Worm (Caenorhabditis elegans) whole organism, L1 larva: ENCODE measurements around the gene laf-1.

ENCODE experiments used
- alr-1 ChIP-seq: fragments of 200-800 bp; sonication (Bioruptor generic); optimal IDR thresholded peaks from 2 replicates; lab custom pipeline; 2018; ENCODE audit warnings: borderline replicate concordance, mild to moderate bottlenecking, missing genetic modification characterization, missing compliant biosample characterization
- aly-2 ChIP-seq: fragments of 150-350 bp; optimal IDR thresholded peaks from 2 replicates; lab custom pipeline; 2014; ENCODE audit warnings: missing biosample characterization, missing genetic modification characterization
- ama-1 ChIP-seq: fragments of 150-350 bp; optimal IDR thresholded peaks from 2 replicates; lab custom pipeline; 2014
- ceh-88 ChIP-seq: fragments of 200-800 bp; sonication (Bioruptor generic); IDR thresholded peaks from 2 replicates; pipeline ENCODE4 v1.3.6; 2022; ENCODE audit warnings: missing genetic modification characterization, missing compliant biosample characterization
- ceh-90 ChIP-seq: sonication (generic microtip); optimal IDR thresholded peaks from 2 replicates; lab custom pipeline; 2016; ENCODE audit warnings: missing genetic modification characterization, missing compliant biosample characterization
- dsc-1 ChIP-seq: sonication (generic microtip); optimal IDR thresholded peaks from 2 replicates; lab custom pipeline; 2016; ENCODE audit warnings: mild to moderate bottlenecking, missing genetic modification characterization, missing compliant biosample characterization
- efl-1 ChIP-seq, 4 experiments: fragments of 150-350 bp; optimal IDR thresholded peaks in 3 of 4; peaks in 1 of 4; 1 replicate in 1 of 4; 2 replicates in 3 of 4; lab custom pipeline; 2014; ENCODE audit warnings: missing biosample characterization in 2 of 4, missing genetic modification characterization in 2 of 4, missing genetic modification reagents in 2 of 4
- efl-3 ChIP-seq: fragments of 200-800 bp; sonication (Bioruptor generic); optimal IDR thresholded peaks from 2 replicates; lab custom pipeline; 2018; ENCODE audit warnings: mild to moderate bottlenecking, missing genetic modification characterization, missing compliant biosample characterization
- elt-2 ChIP-seq: sonication (generic microtip); optimal IDR thresholded peaks from 2 replicates; lab custom pipeline; 2016; ENCODE audit warnings: missing genetic modification characterization, mild to moderate bottlenecking, inconsistent platforms, missing compliant biosample characterization, missing genetic modification reagents
- fkh-10 ChIP-seq: sonication (generic microtip); optimal IDR thresholded peaks from 2 replicates; lab custom pipeline; 2017; ENCODE audit warnings: missing biosample characterization, missing genetic modification reagents, missing genetic modification characterization
- fos-1 ChIP-seq: fragments of 150-350 bp; optimal IDR thresholded peaks from 2 replicates; lab custom pipeline; 2014; ENCODE audit warnings: missing biosample characterization, missing genetic modification characterization
- lin-35 ChIP-seq, 2 experiments: fragments of 150-350 bp; optimal IDR thresholded peaks; 2 replicates each; lab custom pipeline; 2014; ENCODE audit warnings: missing biosample characterization in 2 of 2, missing genetic modification characterization in 2 of 2, missing genetic modification reagents in 2 of 2
- mab-9 ChIP-seq: fragments of 200-800 bp; sonication (Bioruptor generic); IDR thresholded peaks from 2 replicates; pipeline ENCODE4 v1.3.6; 2022; ENCODE audit warnings: missing genetic modification reagents, missing genetic modification characterization, missing compliant biosample characterization
- mep-1 ChIP-seq: fragments of 150-350 bp; optimal IDR thresholded peaks from 2 replicates; lab custom pipeline; 2014; ENCODE audit warnings: missing biosample characterization, missing genetic modification characterization
- nhr-19 ChIP-seq: fragments of 200-800 bp; sonication (Bioruptor generic); conservative IDR thresholded peaks from 2 replicates; pipeline ENCODE4 v1.3.6; 2022; ENCODE audit warnings: missing genetic modification characterization, missing compliant biosample characterization
- nhr-20 ChIP-seq: sonication (generic microtip); optimal IDR thresholded peaks from 2 replicates; lab custom pipeline; 2016; ENCODE audit warnings: mild to moderate bottlenecking, missing genetic modification characterization, missing compliant biosample characterization
- nhr-237 ChIP-seq: fragments of 150-350 bp; optimal IDR thresholded peaks from 2 replicates; lab custom pipeline; 2014; ENCODE audit warnings: missing biosample characterization, missing genetic modification characterization
- nhr-28 ChIP-seq: fragments of 150-350 bp; optimal IDR thresholded peaks from 2 replicates; lab custom pipeline; 2014; ENCODE audit warnings: missing biosample characterization, missing genetic modification characterization
- nhr-76 ChIP-seq: sonication (generic microtip); optimal IDR thresholded peaks from 2 replicates; lab custom pipeline; 2017; ENCODE audit warnings: missing biosample characterization, missing genetic modification characterization
- nhr-77 ChIP-seq: fragments of 150-350 bp; optimal IDR thresholded peaks from 2 replicates; lab custom pipeline; 2014; ENCODE audit warnings: missing biosample characterization, missing genetic modification characterization
- nhr-85 ChIP-seq: sonication (generic microtip); peaks from one replicate; lab custom pipeline; 2016; ENCODE audit warnings: missing genetic modification characterization, inconsistent platforms, missing compliant biosample characterization
- pqm-1 ChIP-seq: sonication (generic microtip); optimal IDR thresholded peaks from 3 replicates; lab custom pipeline; 2017; ENCODE audit warnings: missing biosample characterization, missing genetic modification characterization
- sptf-1 ChIP-seq: fragments of 150-350 bp; optimal IDR thresholded peaks from 2 replicates; lab custom pipeline; 2014; ENCODE audit warnings: missing biosample characterization, missing genetic modification characterization
- sup-37 ChIP-seq: fragments of 200-800 bp; sonication (Bioruptor generic); optimal IDR thresholded peaks from 2 replicates; lab custom pipeline; 2018; ENCODE audit warnings: mild to moderate bottlenecking, missing genetic modification characterization, missing compliant biosample characterization
- tlp-1 ChIP-seq: fragments of 150-350 bp; optimal IDR thresholded peaks from 2 replicates; lab custom pipeline; 2014; ENCODE audit warnings: missing biosample characterization, missing genetic modification characterization
- unc-130 ChIP-seq: fragments of 150-350 bp; optimal IDR thresholded peaks from 2 replicates; lab custom pipeline; 2017; ENCODE audit warnings: missing biosample characterization, missing genetic modification characterization, inconsistent platforms
- unc-62 ChIP-seq: fragments of 150-350 bp; optimal IDR thresholded peaks from 2 replicates; lab custom pipeline; 2014; ENCODE audit warnings: missing biosample characterization, missing genetic modification reagents, missing genetic modification characterization
- unc-86 ChIP-seq: sonication (generic microtip); optimal IDR thresholded peaks from 2 replicates; lab custom pipeline; 2016; ENCODE audit warnings: missing genetic modification characterization, missing compliant biosample characterization
- unc-98 ChIP-seq: fragments of 200-800 bp; sonication (Bioruptor generic); IDR thresholded peaks from 2 replicates; pipeline ENCODE4 v1.3.6; 2022; ENCODE audit warnings: missing genetic modification characterization, missing compliant biosample characterization
- zag-1 ChIP-seq: fragments of 150-350 bp; optimal IDR thresholded peaks from 2 replicates; lab custom pipeline; 2014; ENCODE audit warnings: missing biosample characterization, missing genetic modification characterization
- ztf-11 ChIP-seq, 2 experiments: sonication (generic microtip); optimal IDR thresholded peaks; 2 replicates each; lab custom pipeline; 2016 to 2017; ENCODE audit warnings: missing genetic modification characterization in 2 of 2, missing biosample characterization in 1 of 2, missing compliant biosample characterization in 1 of 2

Gene laf-1

DNA sequence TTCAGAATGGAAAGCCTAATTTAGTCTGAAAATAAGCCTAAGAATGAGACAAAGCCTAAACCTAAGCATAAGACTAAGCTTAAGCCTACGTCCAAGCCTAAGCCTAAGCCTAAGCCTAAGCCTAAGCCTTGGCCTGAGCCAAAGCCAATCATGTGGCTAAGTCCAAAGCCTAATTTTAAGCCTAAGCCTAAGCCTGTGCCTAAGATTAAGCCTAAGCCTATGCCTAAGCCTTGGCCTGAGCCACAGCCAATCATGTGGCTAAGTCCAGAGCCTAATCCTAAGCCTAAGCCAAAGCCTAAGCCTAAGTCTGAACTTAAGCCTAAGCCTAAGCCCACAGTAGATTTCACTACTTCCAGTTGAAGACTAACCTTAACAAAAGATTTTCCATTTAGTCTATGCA lies 21.4 kb downstream of the laf-1 start:
- TF ChIP-seq lin-35 (GFP tag; optimal IDR thresholded peaks at IDR 0.05; lab: Kevin White, UChicago) (no peak), sptf-1 (no peak), unc-130 (tag; lab: Kevin White, UChicago) (no peak), mab-9 (GFP tag; lab: Robert Waterston, UW) (no peak), mep-1 (tag; lab: Kevin White, UChicago) (no peak), ceh-90 (tag; lab: Kevin White, UChicago) (no peak), elt-2 (no peak), ama-1 (no peak), sup-37 (no peak), nhr-20 (no peak), unc-62 (no peak), fos-1 (tag; lab: Kevin White, UChicago) (no peak), nhr-76 (tag; lab: Kevin White, UChicago) (no peak)

DNA sequence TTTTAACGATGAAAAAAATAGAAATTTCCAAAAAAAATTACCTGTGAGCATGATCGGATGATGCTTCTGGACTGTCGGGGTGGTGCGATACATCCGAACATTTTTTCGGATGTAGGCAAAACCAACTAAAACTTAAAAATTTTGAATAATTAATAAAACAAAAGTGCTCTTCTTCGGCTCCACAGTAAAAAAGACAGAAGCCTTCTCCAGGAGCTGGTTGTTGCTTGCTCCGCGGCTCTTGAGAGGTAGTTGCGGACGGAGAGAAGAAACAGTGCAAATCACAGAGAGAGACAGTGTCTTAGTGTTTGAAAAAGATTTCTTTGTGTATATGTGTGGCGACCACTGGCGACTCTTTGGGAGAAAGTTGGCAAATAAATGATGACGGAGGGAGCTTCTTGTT lies 22.6 kb downstream of the laf-1 start, which contains the start of gene gldi-9:
Gene gldi-9, minus strand, starts transcription at position 101 of the 400 bp plus-strand sequence.
- TF ChIP-seq nhr-85 (tag; lab: Kevin White, UChicago) (no peak), unc-86 (tag; lab: Kevin White, UChicago) (no peak), unc-62 (no peak), efl-3 (no peak), mep-1 (tag; lab: Kevin White, UChicago) (no peak), sup-37 (no peak)

DNA sequence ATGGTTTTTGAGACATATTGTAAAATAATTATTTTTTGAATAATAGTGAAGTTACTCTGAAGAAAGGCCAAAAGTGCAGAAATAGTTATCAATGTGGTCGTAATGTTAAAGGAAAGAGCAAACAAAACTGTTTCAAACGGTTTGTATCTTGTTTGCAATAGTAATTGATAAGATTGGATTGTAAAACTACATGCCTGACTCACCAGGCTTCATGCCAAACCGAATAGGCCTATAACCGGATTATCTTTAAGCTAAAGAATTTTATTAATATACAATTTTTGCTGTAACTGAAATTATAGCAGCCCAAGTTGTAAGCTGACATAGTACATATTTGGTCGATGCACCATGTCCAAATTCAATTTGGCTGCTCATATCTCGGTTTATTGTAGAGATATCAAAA lies 32.3 kb downstream of the laf-1 start, which contains the start of gene Y71H2AM.14:
Gene Y71H2AM.14, minus strand, starts transcription at position 101 of the 400 bp plus-strand sequence.
- TF ChIP-seq unc-62 (no peak), nhr-19 (GFP tag; lab: Robert Waterston, UW) (no peak), tlp-1 (tag; lab: Kevin White, UChicago) (no peak), nhr-237 (tag; lab: Kevin White, UChicago) (no peak), ztf-11 (tag; optimal IDR thresholded peaks at IDR 0.05; lab: Kevin White, UChicago) (no peak), mab-9 (GFP tag; lab: Robert Waterston, UW) (no peak), fkh-10 (no peak), efl-1 (optimal IDR thresholded peaks at IDR 0.05; lab: Kevin White, UChicago) (no peak), efl-1 (GFP tag; optimal IDR thresholded peaks at IDR 0.05 in 1 of 2; lab: Kevin White, UChicago) (no peak), efl-3 (no peak), aly-2 (tag; lab: Kevin White, UChicago) (no peak)

DNA sequence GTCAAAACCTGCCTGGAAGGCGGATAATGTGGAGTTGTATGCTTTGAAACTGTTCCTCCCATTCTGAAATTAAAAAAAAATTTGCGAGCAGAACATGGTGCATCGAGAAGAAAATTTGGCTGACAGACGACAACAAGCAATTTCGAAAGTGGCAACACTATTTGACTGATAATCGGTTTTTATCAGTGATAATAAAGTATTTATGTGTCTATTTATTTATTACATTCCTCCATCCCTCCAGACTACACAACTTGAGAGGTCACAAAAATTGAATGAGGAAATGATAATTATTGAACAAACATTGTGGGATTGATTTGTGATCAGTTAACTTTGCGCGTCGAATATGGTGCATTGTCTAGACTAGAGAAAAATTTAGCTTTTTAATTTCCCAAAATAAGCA lies 39.4 kb downstream of the laf-1 start, which contains the start of gene cest-25:
Gene cest-25, minus strand, starts transcription at position 63 of the 400 bp plus-strand sequence.
- no peak for TF ChIP-seq sup-37
- peak in 1 of 2 experiments; percentile 22 for TF ChIP-seq lin-35 (GFP tag; optimal IDR thresholded peaks at IDR 0.05; lab: Kevin White, UChicago)
- TF ChIP-seq pqm-1 (tag; lab: Kevin White, UChicago), result peak; percentile 23
- no peak for TF ChIP-seq nhr-237 (tag; lab: Kevin White, UChicago)
- TF ChIP-seq dsc-1 (tag; lab: Kevin White, UChicago), result no peak
- peak; percentile 79 for TF ChIP-seq elt-2
- TF ChIP-seq ceh-88, result no peak
- TF ChIP-seq tlp-1 (tag; lab: Kevin White, UChicago), result peak; percentile 44
- no peak for TF ChIP-seq zag-1 (tag; lab: Kevin White, UChicago)
- no peak for TF ChIP-seq alr-1 (tag; lab: Kevin White, UChicago)
- no peak for TF ChIP-seq unc-98 (GFP tag; lab: Robert Waterston, UW)

DNA sequence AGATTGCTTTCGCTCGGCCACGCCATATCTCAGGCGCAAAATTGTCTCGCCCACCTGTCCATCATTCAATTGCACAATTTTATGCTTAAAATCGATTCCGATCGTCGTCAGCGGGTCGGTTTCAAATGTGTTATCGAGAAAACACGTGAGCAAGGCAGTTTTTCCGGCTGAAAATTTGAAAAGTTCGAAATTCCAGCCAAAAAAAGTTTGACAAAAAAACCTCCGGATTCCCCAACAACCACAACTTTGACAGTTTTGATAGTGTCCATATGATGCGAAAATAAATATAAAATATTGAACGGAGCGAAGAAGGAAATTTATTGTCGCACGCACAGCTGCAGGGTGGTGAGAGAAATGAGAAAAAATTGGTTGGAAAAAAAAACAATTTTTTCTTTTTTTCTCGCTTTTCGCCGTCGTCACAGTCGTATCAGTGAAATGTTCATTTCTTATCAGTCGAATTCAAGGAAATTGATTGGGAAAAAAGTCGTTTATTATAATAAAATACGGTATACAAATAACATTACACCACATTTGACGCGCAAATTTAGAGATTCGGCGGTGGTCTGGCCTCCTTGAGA lies 45.2 kb downstream of the laf-1 start, which contains the start of gene Y71H2AM.12:
Gene Y71H2AM.12, minus strand, starts transcription at position 486 of the 578 bp plus-strand sequence.
- TF ChIP-seq nhr-77 (tag; lab: Kevin White, UChicago) (no peak), unc-86 (tag; lab: Kevin White, UChicago) (no peak), nhr-28 (tag; lab: Kevin White, UChicago) (no peak), nhr-76 (tag; lab: Kevin White, UChicago) (no peak), alr-1 (tag; lab: Kevin White, UChicago) (no peak)
